Worm (Caenorhabditis elegans): ENCODE results near the gene K08H2.4.

Gene K08H2.4

ce11 chrX:13284618-13285017 is 46.3 kb downstream of the K08H2.4 start:
- TF ChIP-seq sea-2 (GFP tag; optimal IDR thresholded peaks at IDR 0.05) = no peak
- TF ChIP-seq elt-2 (tag; optimal IDR thresholded peaks at IDR 0.05) = no peak
- TF ChIP-seq fkh-10 (GFP tag; optimal IDR thresholded peaks at IDR 0.05) = no peak
- no peak for TF ChIP-seq aly-2 (tag; optimal IDR thresholded peaks at IDR 0.05)
- TF ChIP-seq lsy-12 (tag; optimal IDR thresholded peaks at IDR 0.05) = no peak
- no peak for TF ChIP-seq nhr-23 (tag; optimal IDR thresholded peaks at IDR 0.05)
- no peak for TF ChIP-seq egl-5 (tag; optimal IDR thresholded peaks at IDR 0.05)
- no peak for TF ChIP-seq ceh-9 (tag; optimal IDR thresholded peaks at IDR 0.05)
- no peak for TF ChIP-seq lin-15B (tag; optimal IDR thresholded peaks at IDR 0.05)
- no peak for TF ChIP-seq eor-1 (tag; optimal IDR thresholded peaks at IDR 0.05)
- no peak for TF ChIP-seq ceh-82 (tag; optimal IDR thresholded peaks at IDR 0.05)
- no peak for TF ChIP-seq nhr-76 (tag; optimal IDR thresholded peaks at IDR 0.05)
- TF ChIP-seq unc-39 (tag; optimal IDR thresholded peaks at IDR 0.05) = no peak
- TF ChIP-seq lin-39 (tag; optimal IDR thresholded peaks at IDR 0.05) = no peak
- no peak for TF ChIP-seq skn-1 (tag; optimal IDR thresholded peaks at IDR 0.05)
- no peak for TF ChIP-seq mdl-1 (tag; optimal IDR thresholded peaks at IDR 0.05)

- TF ChIP-seq fkh-10 (GFP tag; optimal IDR thresholded peaks at IDR 0.05) (no peak), ztf-11 (tag; optimal IDR thresholded peaks at IDR 0.05) (no peak), lin-15B (tag; optimal IDR thresholded peaks at IDR 0.05) (no peak)
These were observed 48.2 kb downstream of the K08H2.4 start, which contains the start of gene R04D3.2 for ce11 chrX:13286533-13286932. R04D3.2 (minus strand) TSS chrX:13286633.

- TF ChIP-seq zag-1 (tag; optimal IDR thresholded peaks at IDR 0.05) (no peak), ceh-28 (tag; optimal IDR thresholded peaks at IDR 0.05) (no peak), nhr-67 (tag; optimal IDR thresholded peaks at IDR 0.05) (no peak), nhr-43 (tag; optimal IDR thresholded peaks at IDR 0.05; ENCODE audit: poor library complexity, severe bottlenecking) (no peak), ceh-9 (tag; optimal IDR thresholded peaks at IDR 0.05) (no peak), ama-1 (optimal IDR thresholded peaks at IDR 0.05) (no peak), elt-3 (tag; optimal IDR thresholded peaks at IDR 0.05) (no peak), egl-27 (tag; optimal IDR thresholded peaks at IDR 0.05) (no peak), skn-1 (tag; optimal IDR thresholded peaks at IDR 0.05) (no peak), lsy-12 (tag; optimal IDR thresholded peaks at IDR 0.05) (no peak), ceh-16 (tag; optimal IDR thresholded peaks at IDR 0.05) (no peak), mdl-1 (tag; optimal IDR thresholded peaks at IDR 0.05) (no peak), nfya-1 (tag; optimal IDR thresholded peaks at IDR 0.05; ENCODE audit: insufficient read depth) (no peak), egl-5 (tag; optimal IDR thresholded peaks at IDR 0.05) (no peak), mml-1 (tag; optimal IDR thresholded peaks at IDR 0.05) (no peak), hmg-11 (tag; optimal IDR thresholded peaks at IDR 0.05) (no peak), aly-2 (tag; optimal IDR thresholded peaks at IDR 0.05) (no peak), nhr-77 (tag; optimal IDR thresholded peaks at IDR 0.05) (no peak), lin-15B (tag; optimal IDR thresholded peaks at IDR 0.05) (no peak), nhr-12 (tag; optimal IDR thresholded peaks at IDR 0.05) (no peak)
These were observed 50.4 kb downstream of the K08H2.4 start, which contains the start of gene R04D3.4 for ce11 chrX:13288715-13289114. R04D3.4 (minus strand) TSS chrX:13288815.

Measured in whole organism, L3 larva.